Fruit fly (Drosophila melanogaster) whole organism, wandering third instar larva: ENCODE measurements around the gene mib1.

Experiments
- Abd-B ChIP-seq: fragments of >200 bp; optimal IDR thresholded peaks from 2 replicates; lab custom pipeline; 2017; ENCODE audit warnings: missing biosample characterization, missing genetic modification characterization
- CG32264 ChIP-seq: fragments of 200-800 bp; sonication (Bioruptor generic); optimal IDR thresholded peaks from 2 replicates; lab custom pipeline; 2016; ENCODE audit warnings: missing biosample characterization, missing genetic modification characterization
- CG9705 ChIP-seq: fragments of 200-800 bp; sonication (Bioruptor generic); optimal IDR thresholded peaks from 2 replicates; lab custom pipeline; 2018; ENCODE audit warnings: missing biosample characterization, mild to moderate bottlenecking, missing genetic modification characterization
- CrebA ChIP-seq: fragments of 200-800 bp; sonication (Bioruptor generic); optimal IDR thresholded peaks from 2 replicates; lab custom pipeline; 2016; ENCODE audit warnings: missing biosample characterization, mild to moderate bottlenecking, missing genetic modification characterization, borderline replicate concordance
- Dfd ChIP-seq: fragments of >200 bp; optimal IDR thresholded peaks from 2 replicates; lab custom pipeline; 2017; ENCODE audit warnings: missing biosample characterization, missing genetic modification characterization
- Dif ChIP-seq: fragments of 200-275, 200-300 bp; sonication (Bioruptor generic); optimal IDR thresholded peaks from 2 replicates; lab custom pipeline; 2018; ENCODE audit warnings: missing biosample characterization, missing genetic modification characterization; ENCODE audit not compliant: partially characterized antibody
- HLH106 ChIP-seq: fragments of 200-800 bp; optimal IDR thresholded peaks from 3 replicates; lab custom pipeline; 2019; ENCODE audit warnings: missing biosample characterization, mild to moderate bottlenecking, missing genetic modification characterization, moderate library complexity
- Hnf4 ChIP-seq: fragments of 200-800 bp; sonication (Bioruptor generic); optimal IDR thresholded peaks from 2 replicates; lab custom pipeline; 2016; ENCODE audit warnings: missing biosample characterization, mild to moderate bottlenecking, missing genetic modification characterization
- Hr78 ChIP-seq: fragments of >200 bp; optimal IDR thresholded peaks from 2 replicates; lab custom pipeline; 2017; ENCODE audit warnings: missing biosample characterization, missing genetic modification characterization
- Hr83 ChIP-seq: fragments of 200-300 bp; sonication (Bioruptor generic); optimal IDR thresholded peaks from 2 replicates; lab custom pipeline; 2016; ENCODE audit warnings: missing biosample characterization, mild to moderate bottlenecking, missing genetic modification characterization, moderate library complexity; ENCODE audit not compliant: poor library complexity, severe bottlenecking
- Jra ChIP-seq: sonication (Bioruptor generic); optimal IDR thresholded peaks from 2 replicates; lab custom pipeline; 2016; ENCODE audit warnings: missing biosample characterization, missing genetic modification characterization
- Mio ChIP-seq: sonication (Bioruptor generic); optimal IDR thresholded peaks from 2 replicates; lab custom pipeline; 2016; ENCODE audit warnings: missing biosample characterization, missing genetic modification characterization
- Myc ChIP-seq: fragments of >200 bp; optimal IDR thresholded peaks from 2 replicates; lab custom pipeline; 2017
- N ChIP-seq: fragments of >200 bp; optimal IDR thresholded peaks from 2 replicates; lab custom pipeline; 2018; ENCODE audit warnings: missing biosample characterization, missing external identifiers, missing genetic modification characterization
- OdsH ChIP-seq: fragments of 200-800 bp; sonication (Bioruptor generic); optimal IDR thresholded peaks from 2 replicates; lab custom pipeline; 2016; ENCODE audit warnings: missing biosample characterization, mild to moderate bottlenecking, missing genetic modification characterization
- Rel ChIP-seq, 2 experiments: fragments of 200-800 bp; sonication (Bioruptor generic) in 1 of 2; optimal IDR thresholded peaks; 2 replicates in 1 of 2; 3 replicates in 1 of 2; lab custom pipeline; 2016 to 2019; ENCODE audit warnings: mild to moderate bottlenecking in 2 of 2, missing biosample characterization in 2 of 2, missing genetic modification characterization in 2 of 2, moderate library complexity in 1 of 2
- Sp1 ChIP-seq: fragments of 200-800 bp; sonication (Bioruptor generic); optimal IDR thresholded peaks from 3 replicates; lab custom pipeline; 2019; ENCODE audit warnings: missing biosample characterization, mild to moderate bottlenecking, missing genetic modification characterization, moderate library complexity
- Vsx2 ChIP-seq: fragments of 200-300, 225-300 bp; sonication (Bioruptor generic); optimal IDR thresholded peaks from 2 replicates; lab custom pipeline; 2018; ENCODE audit warnings: missing biosample characterization, missing genetic modification characterization; ENCODE audit not compliant: partially characterized antibody
- br ChIP-seq: fragments of 200-800 bp; sonication (Bioruptor generic); optimal IDR thresholded peaks from 2 replicates; lab custom pipeline; 2016; ENCODE audit warnings: missing biosample characterization, missing genetic modification characterization
- brk ChIP-seq: fragments of 200-800 bp; sonication (Bioruptor generic); optimal IDR thresholded peaks from 2 replicates; lab custom pipeline; 2016; ENCODE audit warnings: missing biosample characterization, mild to moderate bottlenecking, missing genetic modification characterization
- dl ChIP-seq, 2 experiments: fragments of 175-275, 200-275 bp in 1 of 2; fragments of 200-275 bp in 1 of 2; sonication (Bioruptor generic); optimal IDR thresholded peaks; lab custom pipeline; 2018; ENCODE audit warnings: mild to moderate bottlenecking in 2 of 2, missing biosample characterization in 2 of 2, missing genetic modification characterization in 2 of 2, moderate library complexity in 2 of 2; ENCODE audit not compliant: partially characterized antibody in 2 of 2, insufficient read depth in 1 of 2
- dmrt93B ChIP-seq: fragments of 200-800 bp; sonication (Bioruptor generic); optimal IDR thresholded peaks from 2 replicates; lab custom pipeline; 2018; ENCODE audit warnings: missing biosample characterization, mild to moderate bottlenecking, missing genetic modification characterization
- dsf ChIP-seq: sonication (Bioruptor generic); optimal IDR thresholded peaks from 2 replicates; lab custom pipeline; 2016; ENCODE audit warnings: missing biosample characterization, missing genetic modification characterization, borderline replicate concordance
- ey ChIP-seq: fragments of 200-800 bp; sonication (Bioruptor generic); optimal IDR thresholded peaks from 2 replicates; lab custom pipeline; 2016; ENCODE audit warnings: missing biosample characterization, missing genetic modification characterization
- foxo ChIP-seq, 2 experiments: fragments of 200-800 bp; sonication (Bioruptor generic); optimal IDR thresholded peaks; 2 replicates in 1 of 2; 3 replicates in 1 of 2; lab custom pipeline; 2016 to 2017; ENCODE audit warnings: missing biosample characterization in 2 of 2, missing genetic modification characterization in 2 of 2
- fru ChIP-seq: fragments of 200-800 bp; sonication (Bioruptor generic); optimal IDR thresholded peaks from 3 replicates; lab custom pipeline; 2016; ENCODE audit warnings: missing biosample characterization, mild to moderate bottlenecking, missing genetic modification characterization
- h ChIP-seq: fragments of 200-800 bp; sonication (Bioruptor generic); optimal IDR thresholded peaks from 3 replicates; lab custom pipeline; 2016; ENCODE audit warnings: missing biosample characterization, mild to moderate bottlenecking, missing genetic modification characterization
- jim ChIP-seq: fragments of 175-275, 200-325 bp; sonication (Bioruptor generic); optimal IDR thresholded peaks from 2 replicates; lab custom pipeline; 2016; ENCODE audit warnings: missing biosample characterization, mild to moderate bottlenecking, missing genetic modification characterization
- lola ChIP-seq: fragments of >200 bp; optimal IDR thresholded peaks from 2 replicates; lab custom pipeline; 2017; ENCODE audit warnings: missing biosample characterization, missing genetic modification characterization
- pan ChIP-seq: fragments of >200 bp; optimal IDR thresholded peaks from 2 replicates; lab custom pipeline; 2017
- psq ChIP-seq: fragments of 200-800 bp; sonication (Bioruptor generic); optimal IDR thresholded peaks from 3 replicates; lab custom pipeline; 2017; ENCODE audit warnings: missing biosample characterization, mild to moderate bottlenecking, missing genetic modification characterization, moderate library complexity
- sage ChIP-seq: fragments of 200-800 bp; sonication (Bioruptor generic); optimal IDR thresholded peaks from 2 replicates; lab custom pipeline; 2016; ENCODE audit warnings: missing biosample characterization, mild to moderate bottlenecking, missing genetic modification characterization
- sv ChIP-seq: fragments of 200-800 bp; sonication (Bioruptor generic); optimal IDR thresholded peaks from 3 replicates; lab custom pipeline; 2016; ENCODE audit warnings: missing biosample characterization, missing genetic modification characterization
- tai ChIP-seq: sonication (Bioruptor generic); optimal IDR thresholded peaks from 2 replicates; lab custom pipeline; 2016; ENCODE audit warnings: missing biosample characterization, missing genetic modification characterization
- usp ChIP-seq: fragments of >200 bp; optimal IDR thresholded peaks from 2 replicates; lab custom pipeline; 2017; ENCODE audit warnings: missing biosample characterization, missing genetic modification characterization
- woc ChIP-seq: sonication (Bioruptor generic); optimal IDR thresholded peaks from 2 replicates; lab custom pipeline; 2016; ENCODE audit warnings: missing biosample characterization, mild to moderate bottlenecking, missing genetic modification characterization

The mib1 gene

DNA sequence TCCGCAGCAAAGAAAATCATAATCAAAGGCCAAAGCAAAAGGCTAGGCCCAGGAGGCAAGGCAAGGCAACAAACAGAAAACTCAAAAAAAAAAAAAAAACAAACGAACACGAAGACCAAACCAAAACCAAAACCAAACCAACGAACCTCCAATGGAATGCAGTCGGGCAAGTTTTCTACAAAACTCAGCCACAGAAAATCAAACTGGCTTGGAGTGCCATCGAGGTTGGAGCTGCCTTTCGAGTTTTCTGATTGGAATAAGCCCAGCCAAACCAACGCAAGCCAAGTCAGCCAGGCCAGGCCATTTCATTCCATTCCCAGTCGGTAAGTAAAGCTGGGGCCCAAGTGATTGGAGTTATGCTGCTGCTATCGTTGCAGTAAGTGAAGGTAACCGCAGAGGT lies 31.0 kb upstream of the mib1 start:
- TF ChIP-seq Mio: no peak
- no peak for TF ChIP-seq brk (GFP tag; lab: Kevin White, UChicago)
- TF ChIP-seq CG32264 (GFP tag; lab: Kevin White, UChicago): no peak
- no peak for TF ChIP-seq Abd-B (GFP tag; lab: Kevin White, UChicago)
- no peak for TF ChIP-seq Vsx2 (GFP tag; lab: Kevin White, UChicago)
- TF ChIP-seq h: no peak
- no peak for TF ChIP-seq pan (lab: Kevin White, UChicago)
- no peak for TF ChIP-seq dmrt93B (GFP tag; lab: Kevin White, UChicago)
- TF ChIP-seq jim: no peak
- peak; percentile 35 for TF ChIP-seq Hr83 (GFP tag; lab: Kevin White, UChicago)
- no peak for TF ChIP-seq sv
- no peak for TF ChIP-seq N
- TF ChIP-seq Hnf4 (GFP tag; lab: Kevin White, UChicago): no peak
- peak; percentile 25 for TF ChIP-seq CrebA (GFP tag; lab: Kevin White, UChicago)
- TF ChIP-seq foxo (GFP tag; optimal IDR thresholded peaks at IDR 0.05; lab: Kevin White, UChicago): no peak
- no peak for TF ChIP-seq br (GFP tag; lab: Kevin White, UChicago)
- no peak for TF ChIP-seq woc (GFP tag; lab: Kevin White, UChicago)
- peak; percentile 35 for TF ChIP-seq fru
- TF ChIP-seq Rel (GFP tag; optimal IDR thresholded peaks at IDR 0.05; lab: Kevin White, UChicago): no peak
- no peak for TF ChIP-seq Rel (tag; optimal IDR thresholded peaks at IDR 0.05; lab: Kevin White, UChicago)
- no peak for TF ChIP-seq usp
- no peak for TF ChIP-seq dsf (GFP tag; lab: Kevin White, UChicago)
- no peak for TF ChIP-seq Sp1 (GFP tag; lab: Kevin White, UChicago)
- TF ChIP-seq lola (GFP tag; lab: Kevin White, UChicago): no peak
- TF ChIP-seq Myc (lab: Kevin White, UChicago): no peak
- peak in 1 of 2 experiments; percentile 3 for TF ChIP-seq dl (GFP tag; optimal IDR thresholded peaks at IDR 0.05; lab: Kevin White, UChicago; ENCODE audit: insufficient read depth in 1 of 2, partially characterized antibody in 2 of 2)
- TF ChIP-seq OdsH (GFP tag; lab: Kevin White, UChicago): no peak
- TF ChIP-seq Dfd (GFP tag; lab: Kevin White, UChicago): no peak
- no peak for TF ChIP-seq tai (GFP tag; lab: Kevin White, UChicago)
- TF ChIP-seq CG9705: no peak
- TF ChIP-seq, all 38 proteins: peak for 4

DNA sequence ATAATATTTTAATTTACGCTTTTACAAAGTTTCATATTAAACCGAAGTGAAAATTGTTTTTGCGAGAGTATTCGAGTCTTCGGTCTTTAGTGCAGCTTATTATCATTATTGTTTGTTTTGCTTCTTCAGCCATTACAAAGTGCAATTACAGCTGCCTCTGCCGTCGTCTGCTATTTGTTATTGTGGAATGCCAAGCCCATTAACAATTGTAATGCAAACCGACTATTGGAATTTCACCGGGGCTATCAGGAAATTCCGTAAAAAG lies 30.4 kb upstream of the mib1 start:
- TF ChIP-seq sv (no peak), sage (GFP tag; lab: Kevin White, UChicago) (no peak), CG32264 (GFP tag; lab: Kevin White, UChicago) (no peak), HLH106 (tag; lab: Kevin White, UChicago) (no peak), foxo (GFP tag; optimal IDR thresholded peaks at IDR 0.05; lab: Kevin White, UChicago) (no peak), br (GFP tag; lab: Kevin White, UChicago) (no peak), Dfd (GFP tag; lab: Kevin White, UChicago) (no peak), OdsH (GFP tag; lab: Kevin White, UChicago) (no peak), woc (GFP tag; lab: Kevin White, UChicago) (no peak), Jra (GFP tag; lab: Kevin White, UChicago) (no peak), Sp1 (GFP tag; lab: Kevin White, UChicago) (no peak), Vsx2 (GFP tag; lab: Kevin White, UChicago) (no peak), jim (no peak), Hr78 (GFP tag; lab: Kevin White, UChicago) (no peak), usp (no peak), Hr83 (GFP tag; lab: Kevin White, UChicago) (no peak), pan (lab: Kevin White, UChicago) (no peak), Hnf4 (GFP tag; lab: Kevin White, UChicago) (no peak), psq (GFP tag; lab: Kevin White, UChicago) (no peak)

DNA sequence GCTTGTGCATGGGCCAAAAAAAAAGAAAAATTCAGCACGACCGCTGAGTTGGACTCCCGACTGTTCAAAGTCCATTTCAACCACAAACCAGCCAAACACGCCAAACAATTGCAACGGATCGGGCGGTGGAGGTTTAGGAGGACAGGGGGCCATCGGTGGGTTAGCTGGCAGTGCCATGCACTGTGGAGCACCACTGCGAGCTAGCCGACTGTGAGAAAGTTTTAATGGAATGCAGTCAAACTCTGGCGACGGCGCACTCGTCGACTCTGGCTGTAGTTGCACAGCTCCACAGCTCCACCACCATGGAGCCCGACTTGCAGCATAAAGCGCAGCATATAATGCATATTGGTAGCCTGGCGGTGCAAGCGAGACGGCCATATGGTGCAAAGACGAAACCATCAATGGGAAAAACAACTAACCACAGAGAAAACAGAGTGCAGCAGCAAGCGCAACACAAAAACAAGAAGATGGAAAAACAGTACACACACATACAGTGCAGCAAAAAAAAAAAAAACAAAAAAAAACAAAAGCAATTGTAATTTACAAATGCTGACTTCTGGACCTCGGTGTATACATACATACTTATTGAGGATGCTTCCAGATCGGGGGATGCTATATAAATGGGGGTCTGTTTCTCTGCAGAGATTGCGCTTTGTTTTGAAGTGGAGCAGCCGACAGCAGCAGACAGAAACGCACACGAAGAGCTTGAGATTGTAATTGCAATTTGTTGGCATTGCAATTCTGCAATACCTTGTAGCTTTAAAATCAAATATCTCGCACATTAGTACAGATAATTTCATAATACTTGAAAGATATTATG lies 29.9 kb upstream of the mib1 start:
- TF ChIP-seq brk (GFP tag; lab: Kevin White, UChicago): peak; percentile 30
- TF ChIP-seq Hnf4 (GFP tag; lab: Kevin White, UChicago): peak; percentile 79
- peak; percentile 58 for TF ChIP-seq Hr83 (GFP tag; lab: Kevin White, UChicago)
- peak; percentile 61 for TF ChIP-seq Dif (GFP tag; lab: Kevin White, UChicago)
- peak; percentile 23 for TF ChIP-seq woc (GFP tag; lab: Kevin White, UChicago)
- no peak for TF ChIP-seq jim
- TF ChIP-seq dl (GFP tag; optimal IDR thresholded peaks at IDR 0.05; lab: Kevin White, UChicago; ENCODE audit: insufficient read depth in 1 of 2, partially characterized antibody in 2 of 2): peak in 1 of 2 experiments; percentile 5
- no peak for TF ChIP-seq ey (GFP tag; lab: Kevin White, UChicago)
- TF ChIP-seq Sp1 (GFP tag; lab: Kevin White, UChicago): peak; percentile 51
- TF ChIP-seq psq (GFP tag; lab: Kevin White, UChicago): peak; percentile 32
- TF ChIP-seq br (GFP tag; lab: Kevin White, UChicago): no peak
- no peak for TF ChIP-seq Rel (GFP tag; optimal IDR thresholded peaks at IDR 0.05; lab: Kevin White, UChicago)
- peak; percentile 46 for TF ChIP-seq Rel (tag; optimal IDR thresholded peaks at IDR 0.05; lab: Kevin White, UChicago)
- no peak for TF ChIP-seq HLH106 (tag; lab: Kevin White, UChicago)
- no peak for TF ChIP-seq dmrt93B (GFP tag; lab: Kevin White, UChicago)
- TF ChIP-seq N: no peak
- no peak for TF ChIP-seq foxo (GFP tag; optimal IDR thresholded peaks at IDR 0.05; lab: Kevin White, UChicago)
- TF ChIP-seq pan (lab: Kevin White, UChicago): no peak
- no peak for TF ChIP-seq usp
- TF ChIP-seq fru: peak; percentile 16
